Worm (Caenorhabditis elegans) whole organism, early embryonic: Measurements from ENCODE around the gene grl-13.

ENCODE experiments used
- hnd-1 ChIP-seq: sonication (generic microtip); optimal IDR thresholded peaks from 2 replicates; lab custom pipeline; 2016; ENCODE audit warnings: missing genetic modification characterization, missing compliant biosample characterization
- scrt-1 ChIP-seq: fragments of 200-800 bp; sonication (Bioruptor generic); IDR thresholded peaks from 2 replicates; pipeline ENCODE4 v1.3.6; 2022; ENCODE audit warnings: missing genetic modification characterization, missing compliant biosample characterization

- TF ChIP-seq hnd-1 (tag; lab: Kevin White, UChicago) = no peak
- TF ChIP-seq scrt-1 (GFP tag; lab: Robert Waterston, UW) = no peak
Measured at ce11 chrV:4373656-4374055, 9.2 kb upstream of the grl-13 start.
